Worm (Caenorhabditis elegans): ENCODE measurements around the gene cts-1.
"Not testable (repeated sequence)": the region's sequence is repeated elsewhere in the genome, so short reads cannot be mapped to it uniquely, and the experiment has no call there.

- TF ChIP-seq unc-130, mdl-1, pqm-1 (tag; optimal IDR thresholded peaks at IDR 0.05): not testable (repeated sequence)
These were observed 8.6 kb upstream of the cts-1 start for ce11 chrIII:10225056-10225455.

All from whole organism, L1 larva.